Fruit fly (Drosophila melanogaster) Kc167 (cell line): ENCODE results near the gene amrt.
A peak's percentile ranks its signal among the peaks of the same experiment; 100 is the strongest.

Experiments used
- Myc ChIP-seq: fragments of >200 bp; optimal IDR thresholded peaks from 2 replicates; lab custom pipeline; 2017; ENCODE audit warnings: missing external identifiers
- Sin3A ChIP-seq: fragments of >200 bp; optimal IDR thresholded peaks from 2 replicates; lab custom pipeline; 2018; ENCODE audit warnings: missing external identifiers
- h ChIP-seq: fragments of >200 bp; optimal IDR thresholded peaks from 3 replicates; lab custom pipeline; 2018; ENCODE audit warnings: missing external identifiers
- insv ChIP-seq: fragments of >200 bp; optimal IDR thresholded peaks from 3 replicates; lab custom pipeline; 2018; ENCODE audit warnings: missing external identifiers
- psq ChIP-seq: fragments of >200 bp; optimal IDR thresholded peaks from 2 replicates; lab custom pipeline; 2017; ENCODE audit warnings: missing external identifiers
- ttk ChIP-seq: sonication (Bioruptor generic); optimal IDR thresholded peaks from 2 replicates; lab custom pipeline; 2017; ENCODE audit warnings: missing external identifiers

The amrt gene

DNA sequence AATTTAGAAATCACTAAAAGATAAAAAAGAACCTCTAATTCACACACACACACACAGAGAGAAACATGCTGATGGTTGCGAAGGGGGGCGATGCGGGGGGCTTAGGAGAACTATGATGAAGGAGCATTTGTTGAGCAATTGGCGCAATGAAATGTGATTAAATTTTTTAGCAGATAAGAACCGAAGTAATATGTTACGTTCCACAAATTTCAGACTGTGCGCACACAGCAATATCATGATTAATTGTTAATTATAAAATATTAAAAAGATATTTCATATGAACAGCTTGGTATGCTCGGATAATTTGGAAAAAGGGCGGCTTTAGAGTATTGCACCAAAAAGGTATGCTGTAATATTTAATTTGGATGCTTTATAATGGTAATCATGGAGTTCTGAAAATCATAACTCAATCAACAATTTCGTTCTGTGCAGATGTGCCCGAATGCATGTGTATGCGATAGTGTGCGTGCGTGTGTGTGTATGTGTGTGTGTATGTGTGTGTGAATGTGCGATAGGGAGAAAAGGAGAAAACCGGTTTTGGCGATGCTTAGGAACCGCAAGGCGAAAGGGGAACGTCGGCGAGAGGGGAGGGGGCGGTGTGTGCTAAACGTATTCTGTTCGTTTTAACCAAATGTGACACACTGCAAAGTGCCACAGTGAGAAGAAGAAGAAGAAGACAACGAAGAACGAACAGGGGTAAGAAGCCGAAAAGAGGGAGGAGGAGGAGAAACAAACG is 38.9 kb downstream of the amrt start:
- TF ChIP-seq insv (lab: Kevin White, UChicago), result no peak
- no peak for TF ChIP-seq h
- no peak for TF ChIP-seq Sin3A (lab: Kevin White, UChicago)
- no peak for TF ChIP-seq Myc
- TF ChIP-seq psq (lab: Kevin White, UChicago), result no peak
- no peak for TF ChIP-seq ttk (lab: Kevin White, UChicago)

dm6 chrX:13821775-13822493 is 39.7 kb downstream of the amrt start, which contains the start of gene Clic:
Gene Clic (minus strand): TSS chrX:13822307.
- TF ChIP-seq h, result no peak
- TF ChIP-seq Myc, result no peak
- no peak for TF ChIP-seq psq (lab: Kevin White, UChicago)
- no peak for TF ChIP-seq ttk (lab: Kevin White, UChicago)
- TF ChIP-seq insv (lab: Kevin White, UChicago), result no peak
- TF ChIP-seq Sin3A (lab: Kevin White, UChicago), result no peak

DNA sequence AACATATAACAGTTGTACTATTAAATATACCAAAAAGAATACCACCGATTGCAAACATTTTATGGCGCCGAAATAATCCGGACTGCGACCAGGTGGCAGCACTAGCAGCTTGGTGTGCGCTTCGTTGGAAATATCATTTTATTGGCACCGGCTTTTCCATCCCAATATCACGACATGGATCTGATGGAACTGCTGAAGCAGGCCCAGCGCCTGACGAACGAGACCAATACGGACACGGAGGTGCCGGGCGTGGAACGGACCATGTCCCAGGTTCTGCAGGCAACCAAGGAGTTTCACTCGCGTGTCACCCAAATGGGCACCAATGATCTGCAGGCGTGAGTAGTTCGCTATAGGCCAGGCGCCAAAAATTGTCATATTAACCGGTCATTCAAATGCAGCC is 40.5 kb downstream of the amrt start, which contains the start of gene Nup93-1:
Gene Nup93-1, plus strand, starts transcription at position 74 of the 400 bp plus-strand sequence.
- TF ChIP-seq Sin3A (lab: Kevin White, UChicago) (no peak), insv (lab: Kevin White, UChicago) (no peak), h (no peak), ttk (lab: Kevin White, UChicago) (no peak), psq (lab: Kevin White, UChicago) (no peak), Myc (no peak)

DNA sequence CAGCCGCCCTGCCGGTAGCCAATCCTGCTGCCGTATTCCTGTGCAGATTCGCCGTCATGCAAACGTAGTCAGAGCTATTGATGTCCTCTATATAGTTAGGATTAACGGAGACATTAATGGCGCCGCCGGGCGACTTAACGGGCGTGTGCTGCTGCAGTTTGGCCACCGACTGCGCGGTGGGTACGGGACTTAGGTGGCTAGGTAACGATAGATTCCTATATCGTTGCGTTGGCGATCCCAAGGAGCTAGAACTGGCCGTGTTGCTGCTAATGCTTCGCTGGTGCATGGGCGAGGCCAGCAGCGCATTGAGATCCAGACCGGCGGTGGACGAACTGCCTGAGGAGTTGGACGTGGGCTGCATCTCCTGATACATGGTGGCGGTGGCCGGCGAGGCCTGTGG is 46.6 kb downstream of the amrt start:
- TF ChIP-seq ttk (lab: Kevin White, UChicago) (peak; percentile 91), insv (lab: Kevin White, UChicago) (no peak), Sin3A (lab: Kevin White, UChicago) (no peak), h (no peak)

dm6 chrX:13830029-13830428 is 47.8 kb downstream of the amrt start, which contains the start of gene jub:
Gene jub (minus strand): TSS chrX:13830317.
- TF ChIP-seq Myc (no peak), Sin3A (lab: Kevin White, UChicago) (no peak), psq (lab: Kevin White, UChicago) (no peak)
